Fruit fly (Drosophila melanogaster): Measurements from ENCODE around the gene alph.

dm6 chr3R:29581420-29581819 lies 10.2 kb upstream of the alph start:
- TF ChIP-seq lola (GFP tag; optimal IDR thresholded peaks at IDR 0.05), result no peak
- no peak for TF ChIP-seq Abd-B (GFP tag; optimal IDR thresholded peaks at IDR 0.05)
- TF ChIP-seq Vsx2 (GFP tag; optimal IDR thresholded peaks at IDR 0.05; ENCODE audit: partially characterized antibody), result no peak
- no peak for TF ChIP-seq dsf (GFP tag; optimal IDR thresholded peaks at IDR 0.05; ENCODE audit: borderline replicate concordance)

Data from whole organism, wandering third instar larva.